Worm (Caenorhabditis elegans) whole organism, L4/young adult: Measurements from ENCODE around the gene D1014.5.

Experiments
- W03F9.2 ChIP-seq: fragments of 150-350 bp; optimal IDR thresholded peaks from 2 replicates; lab custom pipeline; 2014; ENCODE audit warnings: missing biosample characterization, missing genetic modification characterization
- dao-5 ChIP-seq: sonication (generic microtip); optimal IDR thresholded peaks from 2 replicates; lab custom pipeline; 2016; ENCODE audit warnings: missing genotype, missing genetic modification characterization, moderate library complexity, missing compliant biosample characterization
- him-1 ChIP-seq: sonication (generic microtip); optimal IDR thresholded peaks from 2 replicates; lab custom pipeline; 2016; ENCODE audit warnings: missing genotype, missing genetic modification reagents, missing genetic modification characterization, missing compliant biosample characterization

DNA sequence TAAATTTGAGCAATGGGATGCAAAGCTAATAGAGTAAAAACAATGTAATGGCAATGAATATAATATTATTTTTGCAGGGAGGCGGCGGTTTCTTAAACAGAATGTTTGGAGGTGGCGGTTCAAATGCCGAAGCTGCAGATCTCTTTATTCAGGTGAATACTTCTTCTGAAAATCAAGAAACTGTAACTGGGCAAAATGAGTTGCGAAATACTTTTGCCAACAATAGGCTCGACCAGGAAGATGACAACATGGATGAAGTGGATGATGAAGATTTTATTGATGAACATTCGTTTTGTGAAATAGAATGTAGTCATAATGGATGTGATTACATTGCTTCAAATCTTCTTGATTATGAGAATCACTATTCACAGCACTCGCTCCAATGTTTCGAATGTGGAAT, 7.3 kb downstream of the D1014.5 start:
- TF ChIP-seq him-1 (tag; lab: Kevin White, UChicago) (no peak), dao-5 (tag; lab: Kevin White, UChicago) (no peak), W03F9.2 (tag; lab: Kevin White, UChicago) (no peak)
